Fruit fly (Drosophila melanogaster) whole organism, embryonic: Measurements from ENCODE around the gene eEF1delta.
A peak's percentile ranks its signal among the peaks of the same experiment; 100 is the strongest.

Experiments
- ATbp ChIP-seq: fragments of 200-800 bp; sonication (Bioruptor generic); optimal IDR thresholded peaks from 2 replicates; lab custom pipeline; 2017; ENCODE audit warnings: missing biosample characterization, mild to moderate bottlenecking, missing genetic modification characterization, missing genetic modification reagents
- Abd-B ChIP-seq: fragments of 200-800 bp; sonication (Bioruptor generic); optimal IDR thresholded peaks from 2 replicates; lab custom pipeline; 2018; ENCODE audit warnings: missing biosample characterization, mild to moderate bottlenecking, missing genetic modification characterization, moderate library complexity
- Awh ChIP-seq: fragments of 200-800 bp; sonication (Bioruptor generic); IDR thresholded peaks from 2 replicates; pipeline ENCODE4, ENCODE4 v1.3.6; 2022; ENCODE audit warnings: missing biosample characterization, missing genetic modification characterization
- B-H2 ChIP-seq: fragments of 200-800 bp; sonication (Bioruptor generic); optimal IDR thresholded peaks from 2 replicates; lab custom pipeline; 2018; ENCODE audit warnings: missing biosample characterization, mild to moderate bottlenecking, missing genetic modification characterization
- CG1024 ChIP-seq: fragments of 200-800 bp; sonication (Bioruptor generic); IDR thresholded peaks from 2 replicates; pipeline ENCODE4 v1.3.6; 2022; ENCODE audit warnings: missing biosample characterization, missing genetic modification characterization
- CG10959 ChIP-seq: fragments of 200-800 bp; sonication (Bioruptor generic); IDR thresholded peaks from 2 replicates; pipeline ENCODE4 v1.3.6; 2022; ENCODE audit warnings: missing biosample characterization, missing genetic modification characterization
- CG11723 ChIP-seq: fragments of 200-800 bp; sonication (Bioruptor generic); optimal IDR thresholded peaks from 2 replicates; lab custom pipeline; 2017; ENCODE audit warnings: missing biosample characterization, mild to moderate bottlenecking, missing genetic modification characterization
- CG14014 ChIP-seq: fragments of 200-800 bp; sonication (Bioruptor generic); IDR thresholded peaks from 2 replicates; pipeline ENCODE4 v1.3.6; 2022; ENCODE audit warnings: missing biosample characterization, missing genetic modification characterization
- CG14441 ChIP-seq: fragments of 200-800 bp; sonication (Bioruptor generic); IDR thresholded peaks from 2 replicates; pipeline ENCODE4 v1.3.6; 2022; ENCODE audit warnings: missing biosample characterization, missing genetic modification characterization
- CG14710 ChIP-seq: fragments of 200-800 bp; sonication (Bioruptor generic); optimal IDR thresholded peaks from 3 replicates; lab custom pipeline; 2019; ENCODE audit warnings: missing biosample characterization, mild to moderate bottlenecking, missing genetic modification characterization, moderate library complexity
- CG15011 ChIP-seq: fragments of 200-800 bp; sonication (Bioruptor generic); optimal IDR thresholded peaks from 3 replicates; lab custom pipeline; 2018; ENCODE audit warnings: missing biosample characterization, mild to moderate bottlenecking, missing genetic modification characterization
- CG15479 ChIP-seq: fragments of 200-800 bp; sonication (Bioruptor generic); optimal IDR thresholded peaks from 3 replicates; lab custom pipeline; 2019; ENCODE audit warnings: missing biosample characterization, mild to moderate bottlenecking, missing genetic modification characterization, moderate library complexity
- CG15514 ChIP-seq: fragments of 200-800 bp; sonication (Bioruptor generic); optimal IDR thresholded peaks from 3 replicates; lab custom pipeline; 2017; ENCODE audit warnings: missing biosample characterization, missing genetic modification characterization, mild to moderate bottlenecking, moderate library complexity, missing genetic modification reagents
- CG16813 ChIP-seq: fragments of 200-800 bp; sonication (Bioruptor generic); IDR thresholded peaks from 3 replicates; pipeline ENCODE4 v1.3.6; 2022; ENCODE audit warnings: missing biosample characterization, missing genetic modification characterization; ENCODE audit not compliant: partially characterized antibody
- CG4424 ChIP-seq: fragments of 200-800 bp; sonication (Bioruptor generic); optimal IDR thresholded peaks from 3 replicates; lab custom pipeline; 2016; ENCODE audit warnings: missing biosample characterization, missing genetic modification characterization
- CG4617 ChIP-seq: fragments of 200-800 bp; sonication (Bioruptor generic); optimal IDR thresholded peaks from 3 replicates; lab custom pipeline; 2016; ENCODE audit warnings: missing biosample characterization, missing genetic modification characterization, borderline replicate concordance
- CG5953 ChIP-seq: fragments of 200-800 bp; sonication (Bioruptor generic); IDR thresholded peaks from 2 replicates; pipeline ENCODE4 v1.3.6; 2022; ENCODE audit warnings: missing biosample characterization, missing genetic modification characterization
- CG6254 ChIP-seq: fragments of 200-800 bp; sonication (Bioruptor generic); optimal IDR thresholded peaks from 3 replicates; lab custom pipeline; 2017; ENCODE audit warnings: mild to moderate bottlenecking, missing biosample characterization, missing genetic modification reagents, missing genetic modification characterization
- CG8290 ChIP-seq, 3 experiments: fragments of 200-800 bp; sonication (Bioruptor generic); optimal IDR thresholded peaks; 2 replicates each; lab custom pipeline; 2016 to 2019; ENCODE audit warnings: missing biosample characterization in 3 of 3, missing genetic modification characterization in 3 of 3, mild to moderate bottlenecking in 2 of 3, moderate library complexity in 1 of 3
- CG9797 ChIP-seq: fragments of 200-800 bp; sonication (Bioruptor generic); optimal IDR thresholded peaks from 3 replicates; lab custom pipeline; 2018; ENCODE audit warnings: missing biosample characterization, mild to moderate bottlenecking, missing genetic modification characterization
- CHES-1-like ChIP-seq: fragments of 200-800 bp; sonication (Bioruptor generic); optimal IDR thresholded peaks from 2 replicates; lab custom pipeline; 2016; ENCODE audit warnings: missing biosample characterization, missing genetic modification characterization
- Dll ChIP-seq: fragments of 200-800 bp; sonication (Bioruptor generic); IDR thresholded peaks from 4 replicates; pipeline ENCODE4 v1.3.6; 2022; ENCODE audit warnings: missing biosample characterization, missing genetic modification characterization; ENCODE audit not compliant: partially characterized antibody
- E2f2 ChIP-seq: fragments of 200-800 bp; sonication (Bioruptor generic); IDR thresholded peaks from 2 replicates; pipeline ENCODE4 v1.3.6; 2022; ENCODE audit warnings: missing biosample characterization, missing genetic modification characterization
- Ets65A ChIP-seq: fragments of 200-800 bp; sonication (Bioruptor generic); peaks from one replicate; lab custom pipeline; 2016; ENCODE audit warnings: missing biosample characterization, missing genetic modification characterization
- Hmr ChIP-seq: fragments of 200-800 bp; sonication (Bioruptor generic); optimal IDR thresholded peaks from 3 replicates; lab custom pipeline; 2017; ENCODE audit warnings: mild to moderate bottlenecking, missing biosample characterization, missing genetic modification reagents, missing genetic modification characterization
- Pdp1 ChIP-seq, 2 experiments: fragments of 200-800 bp; sonication (Bioruptor generic); optimal IDR thresholded peaks; 3 replicates each; lab custom pipeline; 2016; ENCODE audit warnings: missing biosample characterization in 2 of 2, missing genetic modification characterization in 2 of 2, mild to moderate bottlenecking in 1 of 2, moderate library complexity in 1 of 2
- Sin3A ChIP-seq: fragments of >200 bp; optimal IDR thresholded peaks from 2 replicates; lab custom pipeline; 2018
- Sry-δ ChIP-seq: fragments of 200-800 bp; sonication (Bioruptor generic); optimal IDR thresholded peaks from 2 replicates; lab custom pipeline; 2016; ENCODE audit warnings: missing biosample characterization, missing genetic modification characterization
- bbx ChIP-seq: fragments of 200-800 bp; sonication (Bioruptor generic); IDR thresholded peaks from 2 replicates; pipeline ENCODE4 v1.3.6; 2022; ENCODE audit warnings: missing biosample characterization, missing genetic modification characterization; ENCODE audit not compliant: partially characterized antibody
- bigmax ChIP-seq: fragments of 200-800 bp; sonication (Bioruptor generic); optimal IDR thresholded peaks from 2 replicates; lab custom pipeline; 2018; ENCODE audit warnings: missing biosample characterization, mild to moderate bottlenecking, missing genetic modification characterization
- cwo ChIP-seq: fragments of 200-800 bp; sonication (Bioruptor generic); optimal IDR thresholded peaks from 3 replicates; lab custom pipeline; 2017; ENCODE audit warnings: missing biosample characterization, missing genetic modification characterization, mild to moderate bottlenecking, moderate library complexity, missing genetic modification reagents
- dm ChIP-seq: fragments of 200-800 bp; sonication (Bioruptor generic); optimal IDR thresholded peaks from 3 replicates; lab custom pipeline; 2016; ENCODE audit warnings: missing biosample characterization, missing genetic modification characterization
- ewg ChIP-seq: fragments of 200-800 bp; sonication (Bioruptor generic); optimal IDR thresholded peaks from 3 replicates; lab custom pipeline; 2017; ENCODE audit warnings: mild to moderate bottlenecking, missing biosample characterization, missing genetic modification reagents, missing genetic modification characterization
- eyg ChIP-seq: fragments of 200-800 bp; sonication (Bioruptor generic); optimal IDR thresholded peaks from 3 replicates; lab custom pipeline; 2016; ENCODE audit warnings: missing biosample characterization, missing genetic modification characterization
- gem ChIP-seq: fragments of 200-800 bp; sonication (Bioruptor generic); optimal IDR thresholded peaks from 2 replicates; lab custom pipeline; 2019; ENCODE audit warnings: missing biosample characterization, mild to moderate bottlenecking, missing genetic modification characterization, moderate library complexity
- jing ChIP-seq: fragments of 200-800 bp; sonication (Bioruptor generic); optimal IDR thresholded peaks from 2 replicates; lab custom pipeline; 2018; ENCODE audit warnings: missing biosample characterization, mild to moderate bottlenecking, missing genetic modification characterization
- kah ChIP-seq: fragments of 200-800 bp; sonication (Bioruptor generic); optimal IDR thresholded peaks from 2 replicates; lab custom pipeline; 2018; ENCODE audit warnings: missing biosample characterization, mild to moderate bottlenecking, missing genetic modification characterization
- knrl ChIP-seq: fragments of 200-800 bp; sonication (Bioruptor generic); IDR thresholded peaks from 3 replicates; pipeline ENCODE4 v1.3.6; 2022; ENCODE audit warnings: missing biosample characterization, missing genetic modification characterization; ENCODE audit not compliant: partially characterized antibody
- lov ChIP-seq, 2 experiments: fragments of 200-800 bp in 1 of 2; fragments of >200 bp in 1 of 2; sonication (Bioruptor generic) in 1 of 2; IDR thresholded peaks in 1 of 2; optimal IDR thresholded peaks in 1 of 2; 2 replicates in 1 of 2; 3 replicates in 1 of 2; pipeline versions ENCODE4 v1.3.6 to Lab custom; 2017 to 2022; ENCODE audit warnings: missing biosample characterization in 1 of 2, missing genetic modification characterization in 1 of 2
- mirr ChIP-seq: fragments of 200-800 bp; sonication (Bioruptor generic); optimal IDR thresholded peaks from 3 replicates; lab custom pipeline; 2018; ENCODE audit warnings: missing biosample characterization, mild to moderate bottlenecking, missing genetic modification characterization
- nerfin-2 ChIP-seq: fragments of 200-800 bp; sonication (Bioruptor generic); IDR thresholded peaks from 2 replicates; pipeline ENCODE4 v1.3.6; 2022; ENCODE audit warnings: missing biosample characterization, missing genetic modification characterization; ENCODE audit not compliant: partially characterized antibody
- nmo ChIP-seq: fragments of 200-800 bp; sonication (Bioruptor generic); optimal IDR thresholded peaks from 2 replicates; lab custom pipeline; 2018; ENCODE audit warnings: missing biosample characterization, mild to moderate bottlenecking, missing genetic modification characterization, moderate library complexity
- pnt ChIP-seq: fragments of 200-800 bp; sonication (Bioruptor generic); optimal IDR thresholded peaks from 3 replicates; lab custom pipeline; 2016; ENCODE audit warnings: missing biosample characterization, missing genetic modification characterization
- sima ChIP-seq: fragments of 200-800 bp; sonication (Bioruptor generic); optimal IDR thresholded peaks from 2 replicates; lab custom pipeline; 2016; ENCODE audit warnings: missing biosample characterization, missing genetic modification characterization
- slbo ChIP-seq: fragments of 200-800 bp; sonication (Bioruptor generic); IDR thresholded peaks from 2 replicates; pipeline ENCODE4 v1.3.6; 2022; ENCODE audit warnings: missing biosample characterization, missing genetic modification characterization
- tll ChIP-seq, 2 experiments: fragments of 200-800 bp in 1 of 2; fragments of >200 bp in 1 of 2; sonication (Bioruptor generic) in 1 of 2; optimal IDR thresholded peaks; 2 replicates each; lab custom pipeline; 2017 to 2019; ENCODE audit warnings: missing biosample characterization in 2 of 2, missing genetic modification characterization in 2 of 2, mild to moderate bottlenecking in 1 of 2, moderate library complexity in 1 of 2
- zen2 ChIP-seq: fragments of 200-800 bp; sonication (Bioruptor generic); IDR thresholded peaks from 3 replicates; pipeline ENCODE4 v1.3.6; 2022; ENCODE audit warnings: missing biosample characterization, missing genetic modification characterization; ENCODE audit not compliant: partially characterized antibody

eEF1delta gene

dm6 chr2L:10232152-10232816 lies at the start of gene eEF1delta:
Gene eEF1delta, plus strand, starts transcription at chr2L:10232507.
- TF ChIP-seq CG1024 (peak; percentile 93), Sry-δ (GFP tag; lab: Kevin White, UChicago) (peak; percentile 30), Abd-B (GFP tag; lab: Kevin White, UChicago) (no peak), CG15011 (GFP tag; lab: Kevin White, UChicago) (no peak), zen2 (GFP tag; lab: Robert Waterston, UW) (no peak), E2f2 (no peak), CG5953 (GFP tag; lab: Robert Waterston, UW) (no peak), CG11723 (peak; percentile 55), pnt (GFP tag; lab: Kevin White, UChicago) (no peak), Hmr (GFP tag; lab: Kevin White, UChicago) (no peak), CG14710 (no peak), CG10959 (no peak), ewg (no peak), CG14441 (GFP tag; lab: Robert Waterston, UW) (no peak), ATbp (GFP tag; lab: Kevin White, UChicago) (no peak), knrl (0 out of 3 replicates have a peak, but pooled peaks have one; percentile 25), Awh (GFP tag; lab: Robert Waterston, UW) (no peak), tll (GFP tag; optimal IDR thresholded peaks at IDR 0.05; lab: Kevin White, UChicago) (peak in 1 of 2 experiments; percentile 84), CG15479 (GFP tag; lab: Kevin White, UChicago) (peak; percentile 45), CG16813 (GFP tag; lab: Robert Waterston, UW) (peak; percentile 51; the same call in 2 of the 3 replicates), CG14014 (no peak), cwo (GFP tag; lab: Kevin White, UChicago) (no peak), nmo (GFP tag; lab: Kevin White, UChicago) (peak; percentile 14), Ets65A (GFP tag; lab: Kevin White, UChicago) (peak; percentile 16), nerfin-2 (GFP tag; lab: Robert Waterston, UW) (no peak), CG4617 (peak; percentile 54), Pdp1 (GFP tag; optimal IDR thresholded peaks at IDR 0.05; lab: Kevin White, UChicago) (peak in 1 of 2 experiments; percentile 95), slbo (GFP tag; lab: Robert Waterston, UW) (peak; percentile 21; the same call in 1 of the 2 replicates), CG9797 (GFP tag; lab: Kevin White, UChicago) (no peak), CG15514 (GFP tag; lab: Kevin White, UChicago) (no peak), jing (GFP tag; lab: Kevin White, UChicago) (no peak), CHES-1-like (GFP tag; lab: Kevin White, UChicago) (no peak), CG6254 (no peak), Sin3A (lab: Kevin White, UChicago) (peak; percentile 18), sima (GFP tag; lab: Kevin White, UChicago) (no peak), bigmax (GFP tag; lab: Kevin White, UChicago) (no peak), CG4424 (GFP tag; lab: Kevin White, UChicago) (no peak), lov (optimal IDR thresholded peaks at IDR 0.05; lab: Kevin White, UChicago) (no peak), lov (GFP tag; IDR thresholded peaks at IDR 0.05; lab: Robert Waterston, UW) (no peak), Dll (GFP tag; lab: Robert Waterston, UW) (0 out of 4 replicates have a peak, but pooled peaks have one; percentile 21), CG8290 (GFP tag; optimal IDR thresholded peaks at IDR 0.05; lab: Kevin White, UChicago) (no peak), CG8290 (tag; optimal IDR thresholded peaks at IDR 0.05; lab: Kevin White, UChicago) (no peak), bbx (GFP tag; lab: Robert Waterston, UW) (peak; percentile 51; the same call in 1 of the 2 replicates), dm (GFP tag; lab: Kevin White, UChicago) (peak; percentile 45), eyg (GFP tag; lab: Kevin White, UChicago) (no peak), gem (no peak), B-H2 (GFP tag; lab: Kevin White, UChicago) (no peak), kah (GFP tag; lab: Kevin White, UChicago) (no peak), mirr (no peak)
